Fruit fly (Drosophila melanogaster) whole organism, embryonic: Measurements from ENCODE around the gene CG11970.

Source experiments
- CG10565 ChIP-seq: fragments of 200-800 bp; sonication (Bioruptor generic); optimal IDR thresholded peaks from 3 replicates; lab custom pipeline; 2016; ENCODE audit warnings: missing biosample characterization, mild to moderate bottlenecking, missing genetic modification characterization
- CG11247 ChIP-seq: fragments of 200-800 bp; sonication (Bioruptor generic); IDR thresholded peaks from 2 replicates; pipeline ENCODE4 v1.3.6; 2022; ENCODE audit warnings: missing biosample characterization, missing genetic modification characterization
- CG11723 ChIP-seq: fragments of 200-800 bp; sonication (Bioruptor generic); optimal IDR thresholded peaks from 2 replicates; lab custom pipeline; 2017; ENCODE audit warnings: missing biosample characterization, mild to moderate bottlenecking, missing genetic modification characterization
- CG12236 ChIP-seq: fragments of 200-800 bp; sonication (Bioruptor generic); optimal IDR thresholded peaks from 2 replicates; lab custom pipeline; 2016; ENCODE audit warnings: missing biosample characterization, missing genetic modification characterization
- CG13287 ChIP-seq: fragments of 200-800 bp; sonication (Bioruptor generic); IDR thresholded peaks from 2 replicates; pipeline ENCODE4 v1.3.6; 2022; ENCODE audit warnings: missing biosample characterization, missing genetic modification characterization; ENCODE audit not compliant: partially characterized antibody
- CG13296 ChIP-seq: fragments of 200-800 bp; sonication (Bioruptor generic); optimal IDR thresholded peaks from 3 replicates; lab custom pipeline; 2018; ENCODE audit warnings: missing biosample characterization, mild to moderate bottlenecking, missing genetic modification characterization
- CG15479 ChIP-seq: fragments of 200-800 bp; sonication (Bioruptor generic); optimal IDR thresholded peaks from 3 replicates; lab custom pipeline; 2019; ENCODE audit warnings: missing biosample characterization, mild to moderate bottlenecking, missing genetic modification characterization, moderate library complexity
- CG1647 ChIP-seq: fragments of 200-800 bp; sonication (Bioruptor generic); optimal IDR thresholded peaks from 3 replicates; lab custom pipeline; 2016; ENCODE audit warnings: missing biosample characterization, missing genetic modification characterization
- CG18262 ChIP-seq: fragments of 200-800 bp; optimal IDR thresholded peaks from 3 replicates; lab custom pipeline; 2019; ENCODE audit warnings: missing biosample characterization, mild to moderate bottlenecking, missing genetic modification characterization, moderate library complexity
- CG18619 ChIP-seq: fragments of 200-800 bp; sonication (Bioruptor generic); optimal IDR thresholded peaks from 3 replicates; lab custom pipeline; 2017; ENCODE audit warnings: missing biosample characterization, mild to moderate bottlenecking, missing genetic modification characterization
- CG3407 ChIP-seq: fragments of 200-800 bp; sonication (Bioruptor generic); optimal IDR thresholded peaks from 2 replicates; lab custom pipeline; 2018; ENCODE audit warnings: missing biosample characterization, mild to moderate bottlenecking, missing genetic modification characterization
- CG3726 ChIP-seq: fragments of 200-800 bp; sonication (Bioruptor generic); IDR thresholded peaks from 3 replicates; pipeline ENCODE4, ENCODE4 v1.3.6; 2022; ENCODE audit warnings: missing biosample characterization, missing genetic modification characterization
- CG3847 ChIP-seq: fragments of 200-800 bp; sonication (Bioruptor generic); IDR thresholded peaks from 2 replicates; pipeline ENCODE4 v1.3.6; 2022; ENCODE audit warnings: missing biosample characterization, missing genetic modification characterization
- CG43689 ChIP-seq: fragments of 200-800 bp; sonication (Bioruptor generic); IDR thresholded peaks from 2 replicates; pipeline ENCODE4 v1.3.6; 2022; ENCODE audit warnings: missing biosample characterization, missing genetic modification characterization
- CG5953 ChIP-seq: fragments of 200-800 bp; sonication (Bioruptor generic); IDR thresholded peaks from 2 replicates; pipeline ENCODE4 v1.3.6; 2022; ENCODE audit warnings: missing biosample characterization, missing genetic modification characterization
- CG6791 ChIP-seq: fragments of 200-800 bp; sonication (Bioruptor generic); IDR thresholded peaks from 3 replicates; pipeline ENCODE4 v1.3.6; 2022; ENCODE audit warnings: missing biosample characterization, missing genetic modification characterization; ENCODE audit not compliant: partially characterized antibody
- CG9932 ChIP-seq: fragments of 200-800 bp; sonication (Bioruptor generic); IDR thresholded peaks from 2 replicates; pipeline ENCODE4 v1.3.6; 2022; ENCODE audit warnings: missing biosample characterization, missing genetic modification characterization
- Camta ChIP-seq: fragments of 200-800 bp; sonication (Bioruptor generic); optimal IDR thresholded peaks from 2 replicates; lab custom pipeline; 2016; ENCODE audit warnings: missing biosample characterization, missing genetic modification characterization
- CoRest ChIP-seq: fragments of 200-800 bp; sonication (Bioruptor generic); optimal IDR thresholded peaks from 3 replicates; lab custom pipeline; 2018; ENCODE audit warnings: missing biosample characterization, mild to moderate bottlenecking, missing genetic modification characterization, moderate library complexity
- Dad ChIP-seq: fragments of 200-800 bp; sonication (Bioruptor generic); optimal IDR thresholded peaks from 3 replicates; lab custom pipeline; 2016; ENCODE audit warnings: missing biosample characterization, missing genetic modification characterization
- Dbx ChIP-seq: fragments of 200-800 bp; sonication (Bioruptor generic); IDR thresholded peaks from 3 replicates; pipeline ENCODE4 v1.3.6; 2022; ENCODE audit warnings: missing biosample characterization, missing genetic modification characterization
- Dip3 ChIP-seq: fragments of 200-800 bp; sonication (Bioruptor generic); optimal IDR thresholded peaks from 3 replicates; lab custom pipeline; 2016; ENCODE audit warnings: missing biosample characterization, missing genetic modification characterization
- Doc3 ChIP-seq: fragments of 200-800 bp; sonication (Bioruptor generic); IDR thresholded peaks from 3 replicates; pipeline ENCODE4 v1.3.6; 2022; ENCODE audit warnings: missing biosample characterization, missing genetic modification characterization; ENCODE audit not compliant: partially characterized antibody
- Fer3 ChIP-seq: fragments of 200-800 bp; sonication (Bioruptor generic); optimal IDR thresholded peaks from 2 replicates; lab custom pipeline; 2018; ENCODE audit warnings: missing biosample characterization, mild to moderate bottlenecking, missing genetic modification characterization, moderate library complexity
- Hr39 ChIP-seq: fragments of >200 bp; optimal IDR thresholded peaks from 2 replicates; lab custom pipeline; 2017
- Kr ChIP-seq: fragments of 200-800 bp; sonication (Bioruptor generic); optimal IDR thresholded peaks from 2 replicates; lab custom pipeline; 2017; ENCODE audit warnings: missing biosample characterization, mild to moderate bottlenecking, missing genetic modification characterization
- MBD-R2 ChIP-seq: fragments of 200-800 bp; sonication (Bioruptor generic); IDR thresholded peaks from 2 replicates; pipeline ENCODE4 v1.3.6; 2022; ENCODE audit warnings: missing biosample characterization, missing genetic modification characterization
- Meics ChIP-seq: fragments of 200-800 bp; sonication (Bioruptor generic); optimal IDR thresholded peaks from 2 replicates; lab custom pipeline; 2017; ENCODE audit warnings: missing biosample characterization, mild to moderate bottlenecking, missing genetic modification characterization
- Mes4 ChIP-seq: fragments of 200-800 bp; sonication (Bioruptor generic); optimal IDR thresholded peaks from 2 replicates; lab custom pipeline; 2016; ENCODE audit warnings: missing biosample characterization, missing genetic modification characterization
- Neu2 ChIP-seq: fragments of 200-800 bp; sonication (Bioruptor generic); optimal IDR thresholded peaks from 3 replicates; lab custom pipeline; 2016; ENCODE audit warnings: missing biosample characterization, missing genetic modification characterization, borderline replicate concordance
- Nf-YA ChIP-seq: fragments of 200-800 bp; sonication (Bioruptor generic); IDR thresholded peaks from 2 replicates; pipeline ENCODE4 v1.3.6; 2022; ENCODE audit warnings: missing biosample characterization, missing genetic modification characterization
- Rx ChIP-seq: fragments of 200-800 bp; sonication (Bioruptor generic); IDR thresholded peaks from 2 replicates; pipeline ENCODE4 v1.3.6; 2022; ENCODE audit warnings: missing biosample characterization, missing genetic modification characterization
- abd-A ChIP-seq: fragments of 200-800 bp; sonication (Bioruptor generic); optimal IDR thresholded peaks from 3 replicates; lab custom pipeline; 2019; ENCODE audit warnings: missing biosample characterization, mild to moderate bottlenecking, missing genetic modification characterization, moderate library complexity
- cad ChIP-seq: fragments of >200 bp; optimal IDR thresholded peaks from 2 replicates; lab custom pipeline; 2017; ENCODE audit warnings: missing biosample characterization, missing genetic modification characterization
- chif ChIP-seq, 2 experiments: fragments of 200-800 bp; sonication (Bioruptor generic); optimal IDR thresholded peaks; 3 replicates each; lab custom pipeline; 2016; ENCODE audit warnings: missing biosample characterization in 2 of 2, missing genetic modification characterization in 2 of 2
- dysf ChIP-seq: fragments of 200-800 bp; sonication (Bioruptor generic); IDR thresholded peaks from 3 replicates; pipeline ENCODE4 v1.3.6; 2022; ENCODE audit warnings: missing biosample characterization, missing genetic modification characterization
- fru ChIP-seq: fragments of >200 bp; optimal IDR thresholded peaks from 2 replicates; lab custom pipeline; 2017
- gfzf ChIP-seq: fragments of 200-800 bp; sonication (Bioruptor generic); optimal IDR thresholded peaks from 2 replicates; lab custom pipeline; 2016; ENCODE audit warnings: missing biosample characterization, mild to moderate bottlenecking, missing genetic modification characterization, moderate library complexity
- lab ChIP-seq: fragments of 200-800 bp; sonication (Bioruptor generic); optimal IDR thresholded peaks from 3 replicates; lab custom pipeline; 2017; ENCODE audit warnings: missing biosample characterization, missing genetic modification characterization, mild to moderate bottlenecking, moderate library complexity, missing genetic modification reagents
- lola ChIP-seq, 3 experiments: fragments of >200 bp in 2 of 3; fragments of 200-800 bp in 1 of 3; sonication (Bioruptor generic) in 1 of 3; optimal IDR thresholded peaks; 2 replicates each; lab custom pipeline; 2017 to 2019; ENCODE audit warnings: missing biosample characterization in 3 of 3, missing genetic modification characterization in 3 of 3, mild to moderate bottlenecking in 1 of 3, moderate library complexity in 1 of 3
- mam ChIP-seq: fragments of 200-800 bp; sonication (Bioruptor generic); optimal IDR thresholded peaks from 3 replicates; lab custom pipeline; 2016; ENCODE audit warnings: missing biosample characterization, missing genetic modification characterization
- mirr ChIP-seq: fragments of 200-800 bp; sonication (Bioruptor generic); optimal IDR thresholded peaks from 3 replicates; lab custom pipeline; 2018; ENCODE audit warnings: missing biosample characterization, mild to moderate bottlenecking, missing genetic modification characterization
- nom ChIP-seq: fragments of 200-800 bp; sonication (Bioruptor generic); optimal IDR thresholded peaks from 2 replicates; lab custom pipeline; 2017; ENCODE audit warnings: missing biosample characterization, missing genetic modification characterization, mild to moderate bottlenecking, moderate library complexity, missing genetic modification reagents
- pzg ChIP-seq: fragments of 200-800 bp; sonication (Bioruptor generic); optimal IDR thresholded peaks from 3 replicates; lab custom pipeline; 2018; ENCODE audit warnings: missing biosample characterization, mild to moderate bottlenecking, missing genetic modification characterization, moderate library complexity
- so ChIP-seq: fragments of 200-800 bp; sonication (Bioruptor generic); IDR thresholded peaks from 3 replicates; pipeline ENCODE4 v1.3.6; 2022; ENCODE audit warnings: missing biosample characterization, missing genetic modification characterization
- tio ChIP-seq: fragments of 200-800 bp; sonication (Bioruptor generic); optimal IDR thresholded peaks from 2 replicates; lab custom pipeline; 2017; ENCODE audit warnings: missing biosample characterization, missing genetic modification characterization, inconsistent platforms
- tll ChIP-seq, 2 experiments: fragments of 200-800 bp in 1 of 2; fragments of >200 bp in 1 of 2; sonication (Bioruptor generic) in 1 of 2; optimal IDR thresholded peaks; 2 replicates each; lab custom pipeline; 2017 to 2019; ENCODE audit warnings: missing biosample characterization in 2 of 2, missing genetic modification characterization in 2 of 2, mild to moderate bottlenecking in 1 of 2, moderate library complexity in 1 of 2
- ttk ChIP-seq: fragments of 200-800 bp; sonication (Bioruptor generic); IDR thresholded peaks from 2 replicates; pipeline ENCODE4 v2.1.2; 2022; ENCODE audit warnings: missing biosample characterization, missing genetic modification characterization
- wor ChIP-seq: fragments of 200-800 bp; sonication (Bioruptor generic); IDR thresholded peaks from 2 replicates; pipeline ENCODE4 v1.3.6; 2022; ENCODE audit warnings: missing biosample characterization, missing genetic modification characterization
- zen ChIP-seq: fragments of 200-800 bp; sonication (Bioruptor generic); optimal IDR thresholded peaks from 3 replicates; lab custom pipeline; 2018; ENCODE audit warnings: missing biosample characterization, mild to moderate bottlenecking, missing genetic modification characterization, moderate library complexity

CG11970 gene

DNA sequence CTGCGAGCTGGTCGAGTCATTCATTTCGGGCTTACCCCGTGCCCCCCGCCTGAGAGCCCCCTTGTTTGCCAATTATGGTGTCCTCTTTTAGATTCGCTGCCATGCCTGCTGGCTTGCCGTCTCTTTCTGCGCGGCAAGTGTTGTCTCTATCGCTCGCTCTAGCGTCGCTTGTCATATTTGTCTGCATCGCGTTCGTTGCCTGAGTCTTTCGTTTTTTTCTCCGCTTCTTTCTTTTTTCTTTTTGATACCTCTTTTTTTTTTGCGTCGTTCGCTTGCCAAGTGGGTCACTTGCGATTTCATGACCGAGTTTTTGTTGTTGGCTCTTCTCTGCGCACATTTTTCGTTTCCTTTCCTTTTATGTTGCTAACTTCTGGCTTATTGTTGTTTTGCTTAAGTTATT, 12.7 kb upstream of the CG11970 start (continued):
- TF ChIP-seq ttk (0 out of 2 replicates have a peak, but pooled peaks have one; percentile 6), CoRest (tag; lab: Kevin White, UChicago) (no peak), CG43689 (GFP tag; lab: Robert Waterston, UW) (no peak), pzg (GFP tag; lab: Kevin White, UChicago) (no peak), lab (no peak), CG10565 (no peak), CG9932 (GFP tag; lab: Robert Waterston, UW) (no peak), CG11247 (GFP tag; lab: Robert Waterston, UW) (0 out of 2 replicates have a peak, but pooled peaks have one; percentile 28)

DNA sequence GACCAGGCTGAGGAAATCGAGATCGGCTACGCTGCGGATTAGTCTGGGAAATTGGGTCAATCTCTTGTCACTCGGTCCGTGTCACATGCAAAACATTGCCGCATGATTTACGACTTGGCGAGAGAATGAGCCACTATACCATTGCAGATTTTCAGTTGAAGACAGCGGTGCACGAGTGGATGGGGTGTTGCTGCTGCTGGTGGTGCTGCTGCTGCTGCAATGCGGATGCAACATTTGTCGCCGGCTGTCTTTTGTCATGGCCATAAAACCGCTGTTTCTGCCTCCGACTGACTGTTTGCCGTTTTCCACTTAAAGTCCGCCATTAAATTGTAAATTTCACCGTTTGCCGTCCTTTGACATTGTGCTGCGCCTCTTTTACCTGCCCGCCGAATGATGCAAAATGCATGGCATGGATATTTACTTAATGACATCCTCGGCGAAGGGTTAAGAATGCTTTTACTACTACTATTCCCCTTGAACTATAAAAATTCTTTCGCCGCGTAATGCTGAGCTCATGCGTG, 8.4 kb upstream of the CG11970 start:
- TF ChIP-seq cad (GFP tag; lab: Kevin White, UChicago) (peak; percentile 98), Hr39 (lab: Kevin White, UChicago) (peak; percentile 14), CG13296 (GFP tag; lab: Kevin White, UChicago) (no peak), wor (no peak), tll (GFP tag; optimal IDR thresholded peaks at IDR 0.05; lab: Kevin White, UChicago) (peak in 1 of 2 experiments; percentile 96), CG1647 (GFP tag; lab: Kevin White, UChicago) (no peak), Nf-YA (GFP tag; lab: Robert Waterston, UW) (no peak), nom (GFP tag; lab: Kevin White, UChicago) (no peak), lola (GFP tag; optimal IDR thresholded peaks at IDR 0.05; lab: Kevin White, UChicago) (no peak), Dad (GFP tag; lab: Kevin White, UChicago) (no peak), Meics (no peak), Doc3 (GFP tag; lab: Robert Waterston, UW) (no peak), dysf (GFP tag; lab: Robert Waterston, UW) (no peak), gfzf (no peak), CG11723 (GFP tag; lab: Kevin White, UChicago) (no peak), Dip3 (no peak), CG5953 (no peak), MBD-R2 (GFP tag; lab: Robert Waterston, UW) (no peak), Camta (no peak), CG3726 (GFP tag; lab: Robert Waterston, UW) (no peak), Mes4 (GFP tag; lab: Kevin White, UChicago) (no peak), tio (GFP tag; lab: Kevin White, UChicago) (no peak), Dbx (GFP tag; lab: Robert Waterston, UW) (no peak), chif (GFP tag; optimal IDR thresholded peaks at IDR 0.05; lab: Kevin White, UChicago) (no peak), CG3847 (GFP tag; lab: Robert Waterston, UW) (no peak), mirr (GFP tag; lab: Kevin White, UChicago) (no peak), CG18262 (no peak), Fer3 (tag; lab: Kevin White, UChicago) (no peak), zen (peak; percentile 82), Rx (GFP tag; lab: Robert Waterston, UW) (no peak), Kr (GFP tag; lab: Kevin White, UChicago) (peak; percentile 33), abd-A (no peak), CG15479 (GFP tag; lab: Kevin White, UChicago) (peak; percentile 32), CG3407 (no peak), CG18619 (GFP tag; lab: Kevin White, UChicago) (no peak), CG12236 (GFP tag; lab: Kevin White, UChicago) (no peak), mam (GFP tag; lab: Kevin White, UChicago) (no peak), Neu2 (no peak), fru (no peak), so (GFP tag; lab: Robert Waterston, UW) (no peak), CG6791 (GFP tag; lab: Robert Waterston, UW) (no peak), CG13287 (GFP tag; lab: Robert Waterston, UW) (no peak)
